Worm (Caenorhabditis elegans) whole organism, L2 larva: ENCODE measurements around the gene sri-45.

Experiments
- blmp-1 ChIP-seq: sonication (generic microtip); optimal IDR thresholded peaks from 2 replicates; lab custom pipeline; 2017; ENCODE audit warnings: missing genetic modification characterization, mild to moderate bottlenecking, missing compliant biosample characterization, antibody characterized with exemption, moderate library complexity; ENCODE audit not compliant: insufficient read depth
- elt-3 ChIP-seq: sonication (generic microtip); optimal IDR thresholded peaks from 2 replicates; lab custom pipeline; 2017; ENCODE audit warnings: missing biosample characterization, missing genetic modification characterization
- lin-39 ChIP-seq: fragments of 150-350 bp; optimal IDR thresholded peaks from 2 replicates; lab custom pipeline; 2014; ENCODE audit warnings: missing biosample characterization, missing genetic modification reagents, missing genetic modification characterization
- lsy-2 ChIP-seq, 2 experiments: fragments of 150-350 bp in 1 of 2; sonication (generic microtip) in 1 of 2; optimal IDR thresholded peaks; 2 replicates each; lab custom pipeline; 2014 to 2017; ENCODE audit warnings: missing biosample characterization in 2 of 2, missing genetic modification characterization in 2 of 2
- nhr-11 ChIP-seq: fragments of 150-350 bp; optimal IDR thresholded peaks from 2 replicates; lab custom pipeline; 2014; ENCODE audit warnings: missing biosample characterization, missing genetic modification characterization
- skn-1 ChIP-seq: sonication (generic microtip); optimal IDR thresholded peaks from 2 replicates; lab custom pipeline; 2017; ENCODE audit warnings: missing biosample characterization, missing genetic modification characterization
- snpc-4 ChIP-seq: fragments of 150-350 bp; optimal IDR thresholded peaks from 2 replicates; lab custom pipeline; 2014; ENCODE audit warnings: missing biosample characterization, missing genetic modification characterization
- unc-39 ChIP-seq: fragments of 150-350 bp; optimal IDR thresholded peaks from 2 replicates; lab custom pipeline; 2014; ENCODE audit warnings: missing biosample characterization, missing genetic modification characterization
- unc-55 ChIP-seq: fragments of 150-350 bp; sonication (generic microtip); optimal IDR thresholded peaks from 3 replicates; lab custom pipeline; 2014; ENCODE audit warnings: missing biosample characterization, missing genetic modification reagents, missing genetic modification characterization

DNA sequence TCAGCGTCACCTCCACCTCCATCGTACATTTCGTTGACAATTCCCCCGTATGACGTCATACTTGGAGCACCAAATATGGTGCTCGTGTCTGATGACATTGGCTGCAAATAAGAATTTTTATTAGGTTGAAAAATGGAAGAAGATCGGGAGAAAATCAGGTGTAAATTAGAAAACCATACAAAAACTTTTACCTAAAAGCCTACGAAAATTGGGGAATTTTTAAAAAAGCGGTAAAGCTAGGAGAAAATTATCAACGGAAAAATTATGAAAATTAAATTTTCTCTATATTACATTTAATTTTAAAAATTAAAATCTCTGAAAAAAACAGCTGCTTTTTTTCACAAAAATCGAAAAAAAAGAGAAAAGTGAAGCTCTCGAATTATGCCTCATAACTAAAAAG is 37.2 kb downstream of the sri-45 start, which contains the start of gene T04B8.5:
- TF ChIP-seq unc-55 (GFP tag; lab: Kevin White, UChicago) (no peak), lsy-2 (tag; optimal IDR thresholded peaks at IDR 0.05; lab: Kevin White, UChicago) (no peak), skn-1 (tag; lab: Kevin White, UChicago) (no peak), snpc-4 (tag; lab: Kevin White, UChicago) (no peak), blmp-1 (no peak), elt-3 (no peak), lin-39 (tag; lab: Kevin White, UChicago) (no peak), nhr-11 (tag; lab: Kevin White, UChicago) (no peak), unc-39 (tag; lab: Kevin White, UChicago) (no peak)
